Worm (Caenorhabditis elegans) whole organism, L3 larva: ENCODE data around the gene glb-2.

Experiments used
- elt-2 ChIP-seq: sonication (generic microtip); optimal IDR thresholded peaks from 2 replicates; lab custom pipeline; 2016; ENCODE audit warnings: missing genetic modification reagents, mild to moderate bottlenecking, missing genetic modification characterization, missing compliant biosample characterization
- fkh-10 ChIP-seq: sonication (generic microtip); optimal IDR thresholded peaks from 2 replicates; lab custom pipeline; 2017; ENCODE audit warnings: missing biosample characterization, missing genetic modification reagents, missing genetic modification characterization
- nhr-11 ChIP-seq: fragments of 150-350 bp; optimal IDR thresholded peaks from 2 replicates; lab custom pipeline; 2014; ENCODE audit warnings: missing biosample characterization, missing genetic modification characterization
- nhr-23 ChIP-seq: fragments of 150-350 bp; optimal IDR thresholded peaks from 2 replicates; lab custom pipeline; 2014; ENCODE audit warnings: missing biosample characterization, missing genetic modification reagents, missing genetic modification characterization
- snpc-4 ChIP-seq: fragments of 150-350 bp; optimal IDR thresholded peaks from 2 replicates; lab custom pipeline; 2014; ENCODE audit warnings: missing biosample characterization, missing genetic modification characterization
- unc-39 ChIP-seq: sonication (generic microtip); optimal IDR thresholded peaks from 4 replicates; lab custom pipeline; 2017; ENCODE audit warnings: missing biosample characterization, missing genetic modification characterization
- ztf-11 ChIP-seq: fragments of 150-350 bp; optimal IDR thresholded peaks from 2 replicates; lab custom pipeline; 2014; ENCODE audit warnings: missing biosample characterization, missing genetic modification characterization

ce11 chrIV:7274969-7275548, 12.0 kb upstream of the glb-2 start:
- no peak for TF ChIP-seq nhr-11 (tag; lab: Kevin White, UChicago)
- no peak for TF ChIP-seq nhr-23 (tag; lab: Kevin White, UChicago)
- peak; percentile 25 for TF ChIP-seq elt-2 (tag; lab: Kevin White, UChicago)
- TF ChIP-seq unc-39 (tag; lab: Kevin White, UChicago), result no peak
- no peak for TF ChIP-seq fkh-10 (GFP tag; lab: Kevin White, UChicago)
- TF ChIP-seq snpc-4 (tag; lab: Kevin White, UChicago), result no peak
- no peak for TF ChIP-seq ztf-11 (tag; lab: Kevin White, UChicago)
